Worm (Caenorhabditis elegans) whole organism, L2 larva: ENCODE data around the gene ZK1098.3.
A peak's percentile ranks its signal among the peaks of the same experiment; 100 is the strongest.

Experiments used
- C34F6.9 ChIP-seq: fragments of 150-350 bp; optimal IDR thresholded peaks from 2 replicates; lab custom pipeline; 2014; ENCODE audit warnings: missing biosample characterization, missing genetic modification characterization
- F13H6.1 ChIP-seq: sonication (generic microtip); optimal IDR thresholded peaks from 2 replicates; lab custom pipeline; 2016; ENCODE audit warnings: missing genetic modification characterization, missing compliant biosample characterization
- R02D3.7 ChIP-seq: fragments of 150-350 bp; optimal IDR thresholded peaks from 2 replicates; lab custom pipeline; 2014; ENCODE audit warnings: missing biosample characterization, missing genetic modification characterization
- Y55F3AM.14 ChIP-seq: fragments of 200-800 bp; sonication (Bioruptor generic); optimal IDR thresholded peaks from 2 replicates; lab custom pipeline; 2018; ENCODE audit warnings: mild to moderate bottlenecking, missing genetic modification characterization, missing compliant biosample characterization
- ZK546.5 ChIP-seq: sonication (generic microtip); optimal IDR thresholded peaks from 2 replicates; lab custom pipeline; 2017; ENCODE audit warnings: missing biosample characterization, missing genetic modification characterization
- alr-1 ChIP-seq: fragments of 150-350 bp; optimal IDR thresholded peaks from 2 replicates; lab custom pipeline; 2014; ENCODE audit warnings: missing biosample characterization, missing genetic modification characterization
- aly-2 ChIP-seq: fragments of 150-350 bp; optimal IDR thresholded peaks from 2 replicates; lab custom pipeline; 2014; ENCODE audit warnings: missing biosample characterization, missing genetic modification characterization
- ama-1 ChIP-seq: fragments of 150-350 bp; optimal IDR thresholded peaks from 2 replicates; lab custom pipeline; 2018; ENCODE audit warnings: inconsistent platforms
- blmp-1 ChIP-seq: sonication (generic microtip); optimal IDR thresholded peaks from 2 replicates; lab custom pipeline; 2017; ENCODE audit warnings: missing genetic modification characterization, mild to moderate bottlenecking, missing compliant biosample characterization, antibody characterized with exemption, moderate library complexity; ENCODE audit not compliant: insufficient read depth
- ceh-16 ChIP-seq: fragments of 150-350 bp; optimal IDR thresholded peaks from 2 replicates; lab custom pipeline; 2014; ENCODE audit warnings: missing biosample characterization, missing genetic modification characterization
- ceh-82 ChIP-seq: fragments of 150-350 bp; optimal IDR thresholded peaks from 2 replicates; lab custom pipeline; 2014; ENCODE audit warnings: missing biosample characterization, missing genetic modification characterization
- crh-2 ChIP-seq: sonication (generic microtip); optimal IDR thresholded peaks from 2 replicates; lab custom pipeline; 2017; ENCODE audit warnings: missing biosample characterization, missing genetic modification characterization
- dmd-4 ChIP-seq: sonication (generic microtip); optimal IDR thresholded peaks from 2 replicates; lab custom pipeline; 2017; ENCODE audit warnings: missing biosample characterization, missing genetic modification characterization
- egl-27 ChIP-seq: sonication (generic microtip); optimal IDR thresholded peaks from 3 replicates; lab custom pipeline; 2017; ENCODE audit warnings: missing biosample characterization, missing genetic modification reagents, missing genetic modification characterization
- elt-1 ChIP-seq: fragments of 150-350 bp; optimal IDR thresholded peaks from 2 replicates; lab custom pipeline; 2014; ENCODE audit warnings: missing biosample characterization, missing genetic modification characterization
- elt-3 ChIP-seq: sonication (generic microtip); optimal IDR thresholded peaks from 2 replicates; lab custom pipeline; 2017; ENCODE audit warnings: missing biosample characterization, missing genetic modification characterization
- fos-1 ChIP-seq: fragments of 150-350 bp; optimal IDR thresholded peaks from 2 replicates; lab custom pipeline; 2014; ENCODE audit warnings: missing biosample characterization, missing genetic modification characterization
- gmeb-1 ChIP-seq: fragments of 150-350 bp; optimal IDR thresholded peaks from 2 replicates; lab custom pipeline; 2014; ENCODE audit warnings: missing biosample characterization, missing genetic modification characterization
- lin-11 ChIP-seq: fragments of 150-350 bp; sonication (generic microtip); optimal IDR thresholded peaks from 2 replicates; lab custom pipeline; 2014; ENCODE audit warnings: missing biosample characterization, missing genetic modification characterization, inconsistent platforms, mixed read lengths
- lin-13 ChIP-seq: fragments of 150-350 bp; optimal IDR thresholded peaks from 2 replicates; lab custom pipeline; 2014; ENCODE audit warnings: missing biosample characterization, missing genetic modification reagents, missing genetic modification characterization
- lin-39 ChIP-seq: fragments of 150-350 bp; optimal IDR thresholded peaks from 2 replicates; lab custom pipeline; 2014; ENCODE audit warnings: missing biosample characterization, missing genetic modification reagents, missing genetic modification characterization
- lsy-2 ChIP-seq, 2 experiments: fragments of 150-350 bp in 1 of 2; sonication (generic microtip) in 1 of 2; optimal IDR thresholded peaks; 2 replicates each; lab custom pipeline; 2014 to 2017; ENCODE audit warnings: missing biosample characterization in 2 of 2, missing genetic modification characterization in 2 of 2
- mab-5 ChIP-seq: fragments of 150-350 bp; optimal IDR thresholded peaks from 2 replicates; lab custom pipeline; 2014; ENCODE audit warnings: missing biosample characterization, missing genetic modification characterization
- mbf-1 ChIP-seq: sonication (generic microtip); optimal IDR thresholded peaks from 2 replicates; lab custom pipeline; 2017; ENCODE audit warnings: missing biosample characterization, missing genetic modification characterization
- mdl-1 ChIP-seq, 2 experiments: fragments of 150-350 bp in 1 of 2; sonication (generic microtip) in 1 of 2; optimal IDR thresholded peaks; 2 replicates each; lab custom pipeline; 2017; ENCODE audit warnings: missing biosample characterization in 2 of 2, missing genetic modification characterization in 2 of 2
- nhr-10 ChIP-seq: sonication (generic microtip); optimal IDR thresholded peaks from 2 replicates; lab custom pipeline; 2017; ENCODE audit warnings: missing biosample characterization, missing genetic modification characterization
- nhr-11 ChIP-seq: fragments of 150-350 bp; optimal IDR thresholded peaks from 2 replicates; lab custom pipeline; 2014; ENCODE audit warnings: missing biosample characterization, missing genetic modification characterization
- nhr-12 ChIP-seq: fragments of 150-350 bp; optimal IDR thresholded peaks from 2 replicates; lab custom pipeline; 2014; ENCODE audit warnings: missing biosample characterization, missing genetic modification characterization
- nhr-129 ChIP-seq: fragments of 150-350 bp; optimal IDR thresholded peaks from 2 replicates; lab custom pipeline; 2014; ENCODE audit warnings: missing biosample characterization, missing genetic modification characterization
- nhr-21 ChIP-seq: fragments of 150-350 bp; optimal IDR thresholded peaks from 2 replicates; lab custom pipeline; 2014; ENCODE audit warnings: missing biosample characterization, missing genetic modification characterization
- nhr-23 ChIP-seq: fragments of 150-350 bp; optimal IDR thresholded peaks from 2 replicates; lab custom pipeline; 2014; ENCODE audit warnings: missing biosample characterization, missing genetic modification reagents, missing genetic modification characterization
- nhr-237 ChIP-seq: fragments of 150-350 bp; optimal IDR thresholded peaks from 2 replicates; lab custom pipeline; 2014; ENCODE audit warnings: missing biosample characterization, missing genetic modification characterization
- nhr-25 ChIP-seq: fragments of 150-350 bp; sonication (generic microtip); optimal IDR thresholded peaks from 3 replicates; lab custom pipeline; 2014; ENCODE audit warnings: missing biosample characterization, missing genetic modification characterization
- nhr-6 ChIP-seq: fragments of 150-350 bp; optimal IDR thresholded peaks from 2 replicates; lab custom pipeline; 2014; ENCODE audit warnings: missing biosample characterization, missing genetic modification characterization
- nhr-77 ChIP-seq: fragments of 150-350 bp; optimal IDR thresholded peaks from 2 replicates; lab custom pipeline; 2014; ENCODE audit warnings: missing biosample characterization, missing genetic modification characterization
- peb-1 ChIP-seq: fragments of 150-350 bp; optimal IDR thresholded peaks from 2 replicates; lab custom pipeline; 2014; ENCODE audit warnings: missing biosample characterization, missing genetic modification characterization
- sem-4 ChIP-seq: fragments of 150-350 bp; optimal IDR thresholded peaks from 2 replicates; lab custom pipeline; 2014; ENCODE audit warnings: missing biosample characterization, missing genetic modification reagents, missing genetic modification characterization
- skn-1 ChIP-seq: sonication (generic microtip); optimal IDR thresholded peaks from 2 replicates; lab custom pipeline; 2017; ENCODE audit warnings: missing biosample characterization, missing genetic modification characterization
- sma-3 ChIP-seq: sonication (generic microtip); optimal IDR thresholded peaks from 2 replicates; lab custom pipeline; 2016; ENCODE audit warnings: missing genetic modification reagents, missing genetic modification characterization, missing compliant biosample characterization
- sma-9 ChIP-seq, 2 experiments: fragments of 150-350 bp in 1 of 2; sonication (generic microtip) in 1 of 2; optimal IDR thresholded peaks; 2 replicates each; lab custom pipeline; 2014 to 2016; ENCODE audit warnings: missing genetic modification characterization in 2 of 2, mild to moderate bottlenecking in 1 of 2, missing biosample characterization in 1 of 2, missing compliant biosample characterization in 1 of 2, missing genetic modification reagents in 1 of 2, moderate library complexity in 1 of 2
- snpc-4 ChIP-seq: fragments of 150-350 bp; optimal IDR thresholded peaks from 2 replicates; lab custom pipeline; 2014; ENCODE audit warnings: missing biosample characterization, missing genetic modification characterization
- unc-39 ChIP-seq: fragments of 150-350 bp; optimal IDR thresholded peaks from 2 replicates; lab custom pipeline; 2014; ENCODE audit warnings: missing biosample characterization, missing genetic modification characterization
- unc-55 ChIP-seq: fragments of 150-350 bp; sonication (generic microtip); optimal IDR thresholded peaks from 3 replicates; lab custom pipeline; 2014; ENCODE audit warnings: missing biosample characterization, missing genetic modification reagents, missing genetic modification characterization
- unc-62 ChIP-seq: fragments of 150-350 bp; optimal IDR thresholded peaks from 2 replicates; lab custom pipeline; 2014; ENCODE audit warnings: missing biosample characterization, missing genetic modification reagents, missing genetic modification characterization
- zag-1 ChIP-seq: fragments of 150-350 bp; optimal IDR thresholded peaks from 2 replicates; lab custom pipeline; 2014; ENCODE audit warnings: missing biosample characterization, missing genetic modification characterization
- ztf-1 ChIP-seq: fragments of 200-800 bp; sonication (Bioruptor generic); conservative IDR thresholded peaks from 2 replicates; pipeline ENCODE4 v1.3.6; 2022; ENCODE audit warnings: missing genetic modification characterization, missing compliant biosample characterization
- ztf-11 ChIP-seq: sonication (generic microtip); optimal IDR thresholded peaks from 2 replicates; lab custom pipeline; 2017; ENCODE audit warnings: missing biosample characterization, missing genetic modification characterization
- ztf-4 ChIP-seq: fragments of 150-350 bp; optimal IDR thresholded peaks from 2 replicates; lab custom pipeline; 2014; ENCODE audit warnings: missing biosample characterization, missing genetic modification characterization

ZK1098.3 gene

DNA sequence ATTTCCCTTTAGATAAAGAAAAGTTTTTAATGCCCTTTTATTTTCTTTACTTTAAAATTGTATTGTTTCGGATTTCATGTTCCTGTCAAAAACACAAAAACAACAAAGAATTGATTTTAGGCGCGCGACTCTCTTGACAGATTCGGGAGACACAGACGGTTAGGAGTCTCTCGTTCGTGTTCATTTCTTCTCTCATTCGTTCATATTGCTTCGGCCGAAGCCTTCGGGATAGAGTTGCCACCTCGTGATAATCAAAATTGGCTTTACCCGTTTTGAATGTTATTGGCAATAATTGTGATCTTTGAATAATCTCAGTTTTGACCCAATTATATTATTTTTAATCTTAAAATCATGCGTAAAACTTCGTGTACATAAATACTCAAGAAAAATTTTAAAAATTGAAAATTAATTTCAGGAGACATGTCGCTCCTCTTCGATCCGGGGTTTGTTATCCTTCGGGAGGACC, 27.4 kb downstream of the ZK1098.3 start, which contains the start of gene F55H2.5:
F55H2.5 (plus strand) TSS at position 416 of the 466 bp plus-strand sequence.
- TF ChIP-seq C34F6.9 = peak; percentile 53
- TF ChIP-seq blmp-1 = no peak
- TF ChIP-seq unc-55 = peak; percentile 30
- TF ChIP-seq, all 48 proteins: peak for 2

DNA sequence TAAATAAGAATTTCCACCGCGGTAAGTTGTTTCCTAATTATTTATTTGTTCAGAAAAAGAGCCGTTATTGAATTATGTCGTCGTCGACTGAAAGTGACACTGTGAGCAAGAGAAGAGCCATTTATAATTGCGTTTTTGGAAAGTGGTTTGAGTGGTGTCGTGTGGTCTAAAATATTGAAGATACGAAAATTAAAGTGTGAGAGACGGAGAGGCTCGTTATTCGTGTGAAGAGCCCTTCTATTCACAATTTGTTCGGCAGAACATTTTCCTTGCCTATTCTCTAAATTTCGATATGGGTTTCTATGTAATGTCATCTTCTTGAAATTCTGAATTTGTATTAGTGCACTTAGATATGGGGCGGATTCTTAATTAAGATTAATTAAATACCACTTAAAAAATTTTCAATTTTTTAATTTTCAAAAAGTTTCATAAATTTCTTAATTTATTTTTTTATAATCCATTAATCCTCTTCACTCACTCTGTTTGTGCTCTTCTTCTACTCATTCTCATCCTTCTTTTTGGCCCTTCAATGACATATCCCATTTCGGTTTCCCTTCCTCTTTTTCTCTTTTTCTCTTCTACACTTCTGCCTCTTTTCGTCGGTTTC, 28.6 kb downstream of the ZK1098.3 start:
- TF ChIP-seq unc-39 (tag; lab: Kevin White, UChicago) (no peak), nhr-11 (tag; lab: Kevin White, UChicago) (no peak), unc-55 (peak; percentile 38), nhr-23 (no peak), ZK546.5 (no peak), ceh-16 (tag; lab: Kevin White, UChicago) (no peak), ceh-82 (tag; lab: Kevin White, UChicago) (no peak), mab-5 (tag; lab: Kevin White, UChicago) (no peak), elt-3 (no peak), elt-1 (tag; lab: Kevin White, UChicago) (no peak), gmeb-1 (tag; lab: Kevin White, UChicago) (peak; percentile 4), alr-1 (tag; lab: Kevin White, UChicago) (no peak), sma-9 (GFP tag; optimal IDR thresholded peaks at IDR 0.05; lab: Kevin White, UChicago) (no peak), sma-9 (tag; optimal IDR thresholded peaks at IDR 0.05; lab: Kevin White, UChicago) (no peak), nhr-237 (tag; lab: Kevin White, UChicago) (no peak), sem-4 (tag; lab: Kevin White, UChicago) (no peak), lsy-2 (tag; optimal IDR thresholded peaks at IDR 0.05; lab: Kevin White, UChicago) (peak in 1 of 2 experiments; percentile 42), C34F6.9 (peak; percentile 36), unc-62 (GFP tag; lab: Kevin White, UChicago) (no peak), nhr-12 (no peak), crh-2 (tag; lab: Kevin White, UChicago) (peak; percentile 30), skn-1 (no peak), nhr-77 (no peak), egl-27 (tag; lab: Kevin White, UChicago) (no peak), nhr-6 (peak; percentile 42), ztf-4 (tag; lab: Kevin White, UChicago) (peak; percentile 23), lin-11 (tag; lab: Kevin White, UChicago) (no peak), R02D3.7 (no peak), snpc-4 (tag; lab: Kevin White, UChicago) (no peak), sma-3 (GFP tag; lab: Kevin White, UChicago) (no peak), mdl-1 (tag; optimal IDR thresholded peaks at IDR 0.05; lab: Kevin White, UChicago) (no peak), ztf-11 (tag; lab: Kevin White, UChicago) (no peak), F13H6.1 (tag; lab: Kevin White, UChicago) (peak; percentile 37), mbf-1 (tag; lab: Kevin White, UChicago) (no peak), aly-2 (tag; lab: Kevin White, UChicago) (no peak), Y55F3AM.14 (GFP tag; lab: Kevin White, UChicago) (no peak), peb-1 (tag; lab: Kevin White, UChicago) (no peak), ztf-1 (GFP tag; lab: Robert Waterston, UW) (no peak), nhr-25 (tag; lab: Kevin White, UChicago) (peak; percentile 53), lin-39 (tag; lab: Kevin White, UChicago) (no peak), dmd-4 (tag; lab: Kevin White, UChicago) (no peak), nhr-21 (no peak), fos-1 (no peak), zag-1 (tag; lab: Kevin White, UChicago) (peak; percentile 29), nhr-10 (tag; lab: Kevin White, UChicago) (no peak), blmp-1 (no peak), nhr-129 (no peak), ama-1 (peak; percentile 39), lin-13 (GFP tag; lab: Kevin White, UChicago) (peak; percentile 23)
